Worm (Caenorhabditis elegans): Measurements from ENCODE around the gene R102.1.

The R102.1 gene

ce11 chrIV:10705176-10705575 lies 19.3 kb downstream of the R102.1 start, which contains the start of gene R102.10:
Gene R102.10 (plus strand): TSS chrIV:10705476.
- TF ChIP-seq mep-1 (tag; optimal IDR thresholded peaks at IDR 0.05) = no peak
- TF ChIP-seq jun-1 (tag; optimal IDR thresholded peaks at IDR 0.05) = no peak
- TF ChIP-seq C34B4.2 (tag; optimal IDR thresholded peaks at IDR 0.05) = no peak
- TF ChIP-seq unc-98 (GFP tag; IDR thresholded peaks at IDR 0.05) = no peak
- TF ChIP-seq lsy-2 (tag; optimal IDR thresholded peaks at IDR 0.05) = no peak

DNA sequence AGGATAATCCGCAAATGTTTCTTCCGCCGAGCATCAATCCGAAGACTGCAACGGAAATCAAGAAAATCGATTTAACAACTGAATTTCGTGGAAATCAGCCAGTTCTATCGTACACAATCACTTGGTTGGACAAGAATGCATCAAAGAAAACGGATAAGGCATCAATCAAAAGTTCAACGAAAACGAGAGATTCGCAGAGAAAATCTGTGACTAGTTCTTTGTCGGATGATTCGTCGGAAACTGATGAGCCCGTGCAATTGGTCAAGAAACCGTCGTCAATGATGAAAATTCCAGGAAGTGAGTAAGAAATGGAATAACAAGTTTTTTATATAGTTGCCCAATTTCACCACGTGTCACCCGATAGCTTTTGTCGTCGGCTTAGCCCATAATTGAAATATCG lies 20.2 kb downstream of the R102.1 start, which contains the start of gene R102.6:
Gene R102.6 (minus strand): TSS at position 101 of the 400 bp plus-strand sequence.
- TF ChIP-seq ceh-88 (GFP tag; IDR thresholded peaks at IDR 0.05) (no peak), nhr-19 (GFP tag; conservative IDR thresholded peaks at IDR 0.05) (no peak), egl-27 (tag; optimal IDR thresholded peaks at IDR 0.05) (no peak), unc-30 (tag; optimal IDR thresholded peaks at IDR 0.05) (no peak), nhr-12 (tag; optimal IDR thresholded peaks at IDR 0.05) (no peak), zip-4 (GFP tag; optimal IDR thresholded peaks at IDR 0.05) (no peak), dpl-1 (GFP tag; optimal IDR thresholded peaks at IDR 0.05) (no peak), ceh-82 (tag; optimal IDR thresholded peaks at IDR 0.05) (no peak), isw-1 (GFP tag; IDR thresholded peaks at IDR 0.05) (no peak), mdl-1 (tag; optimal IDR thresholded peaks at IDR 0.05) (no peak), pag-3 (tag; optimal IDR thresholded peaks at IDR 0.05; ENCODE audit: borderline replicate concordance, insufficient read depth) (no peak), fos-1 (tag; optimal IDR thresholded peaks at IDR 0.05) (no peak)

- TF ChIP-seq xbp-1 (tag; optimal IDR thresholded peaks at IDR 0.05) (no peak), efl-1 (optimal IDR thresholded peaks at IDR 0.05) (no peak), efl-1 (GFP tag; optimal IDR thresholded peaks at IDR 0.05 in 1 of 2) (peak in 1 of 2 experiments; percentile 75)
These were observed 25.9 kb downstream of the R102.1 start, which contains the start of gene glb-21 for ce11 chrIV:10711729-10712128. Gene glb-21 (minus strand): TSS chrIV:10711794.

DNA sequence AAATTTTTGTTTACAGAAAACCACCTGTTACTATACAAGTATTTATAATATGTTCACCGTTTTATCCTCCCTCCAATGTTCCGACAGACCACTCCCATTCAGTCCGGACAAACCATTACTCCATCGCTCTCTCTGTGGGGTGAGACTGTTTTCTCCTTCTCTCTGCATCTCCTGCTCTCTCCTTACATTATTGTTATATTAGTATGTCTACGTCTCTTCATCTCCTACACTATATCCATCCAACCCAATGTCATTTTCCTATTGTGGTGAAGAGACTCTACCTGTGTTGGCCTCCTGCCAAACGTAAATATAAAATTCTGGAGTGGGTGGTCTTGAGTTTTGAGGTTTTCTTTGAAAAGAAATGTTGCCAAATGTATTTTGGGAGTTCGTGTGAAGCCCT lies 28.7 kb downstream of the R102.1 start:
- TF ChIP-seq egl-13 (tag; optimal IDR thresholded peaks at IDR 0.05) (no peak), F16B12.6 (tag; optimal IDR thresholded peaks at IDR 0.05) (no peak), snu-23 (GFP tag; optimal IDR thresholded peaks at IDR 0.05) (peak; percentile 60), ceh-90 (tag; optimal IDR thresholded peaks at IDR 0.05) (no peak), nhr-90 (tag; optimal IDR thresholded peaks at IDR 0.05; ENCODE audit: poor library complexity) (peak; percentile 22), nhr-47 (tag; optimal IDR thresholded peaks at IDR 0.05) (peak; percentile 10), isw-1 (GFP tag; IDR thresholded peaks at IDR 0.05) (no peak), fkh-8 (tag; optimal IDR thresholded peaks at IDR 0.05) (peak; percentile 42), xbp-1 (tag; optimal IDR thresholded peaks at IDR 0.05) (peak; percentile 20), nhr-237 (tag; optimal IDR thresholded peaks at IDR 0.05) (no peak), nhr-77 (tag; optimal IDR thresholded peaks at IDR 0.05) (peak; percentile 28), unc-62 (GFP tag; optimal IDR thresholded peaks at IDR 0.05) (no peak), ceh-82 (tag; optimal IDR thresholded peaks at IDR 0.05) (no peak), lin-35 (GFP tag; optimal IDR thresholded peaks at IDR 0.05) (peak in 1 of 2 experiments; percentile 46), C04F5.9 (tag; optimal IDR thresholded peaks at IDR 0.05) (no peak), egl-27 (tag; optimal IDR thresholded peaks at IDR 0.05) (no peak), mep-1 (tag; optimal IDR thresholded peaks at IDR 0.05) (peak; percentile 59), nhr-20 (tag; optimal IDR thresholded peaks at IDR 0.05) (peak; percentile 58), tbx-2 (tag; optimal IDR thresholded peaks at IDR 0.05) (no peak), jun-1 (tag; optimal IDR thresholded peaks at IDR 0.05) (no peak), nhr-71 (tag; optimal IDR thresholded peaks at IDR 0.05) (peak; percentile 45), nhr-12 (tag; optimal IDR thresholded peaks at IDR 0.05) (no peak), lin-15B (tag; optimal IDR thresholded peaks at IDR 0.05) (no peak), grh-1 (GFP tag; IDR thresholded peaks at IDR 0.05) (no peak), efl-3 (GFP tag; optimal IDR thresholded peaks at IDR 0.05) (no peak), fkh-4 (tag; optimal IDR thresholded peaks at IDR 0.05; ENCODE audit: borderline replicate concordance) (no peak), zag-1 (tag; optimal IDR thresholded peaks at IDR 0.05) (no peak), elt-2 (tag; optimal IDR thresholded peaks at IDR 0.05) (no peak), hpl-2 (GFP tag; optimal IDR thresholded peaks at IDR 0.05) (no peak), ama-1 (optimal IDR thresholded peaks at IDR 0.05) (no peak), dpl-1 (GFP tag; optimal IDR thresholded peaks at IDR 0.05) (peak; percentile 7 to 13 (median 12)), aly-2 (tag; optimal IDR thresholded peaks at IDR 0.05) (no peak), vab-15 (tag; optimal IDR thresholded peaks at IDR 0.05) (no peak), efl-1 (optimal IDR thresholded peaks at IDR 0.05) (peak; percentile 23 to 29), efl-1 (GFP tag; optimal IDR thresholded peaks at IDR 0.05 in 1 of 2) (peak; percentile 0 to 89), lsy-2 (tag; optimal IDR thresholded peaks at IDR 0.05) (peak; percentile 15 to 33), alr-1 (tag; optimal IDR thresholded peaks at IDR 0.05; ENCODE audit: borderline replicate concordance) (no peak)

Data from whole organism, L1 larva.